Worm (Caenorhabditis elegans) whole organism, late embryonic: ENCODE results near the gene ZK899.7.

ENCODE experiments used
- C08G9.2 ChIP-seq: sonication (generic microtip); optimal IDR thresholded peaks from 2 replicates; lab custom pipeline; 2016; ENCODE audit warnings: mild to moderate bottlenecking, missing genetic modification characterization, moderate library complexity, missing compliant biosample characterization
- K02D7.2 ChIP-seq: sonication (generic microtip); optimal IDR thresholded peaks from 2 replicates; lab custom pipeline; 2017; ENCODE audit warnings: mild to moderate bottlenecking, missing genetic modification characterization, missing compliant biosample characterization
- T23F11.4 ChIP-seq: fragments of 200-800 bp; sonication (Bioruptor generic); optimal IDR thresholded peaks from 2 replicates; lab custom pipeline; 2018; ENCODE audit warnings: mild to moderate bottlenecking, missing genetic modification characterization, missing compliant biosample characterization
- ceh-18 ChIP-seq: sonication (generic microtip); optimal IDR thresholded peaks from 2 replicates; lab custom pipeline; 2016; ENCODE audit warnings: missing genetic modification characterization, missing compliant biosample characterization
- ceh-31 ChIP-seq: sonication (generic microtip); optimal IDR thresholded peaks from 2 replicates; lab custom pipeline; 2016; ENCODE audit warnings: missing genetic modification characterization, missing compliant biosample characterization
- ceh-34 ChIP-seq: sonication (generic microtip); optimal IDR thresholded peaks from 2 replicates; lab custom pipeline; 2016; ENCODE audit warnings: mild to moderate bottlenecking, missing genetic modification characterization, missing compliant biosample characterization
- ceh-45 ChIP-seq: fragments of 200-800 bp; sonication (Bioruptor generic); IDR thresholded peaks from 2 replicates; pipeline ENCODE4 v1.3.6; 2022; ENCODE audit warnings: missing genetic modification reagents, missing genetic modification characterization, missing compliant biosample characterization
- ceh-48 ChIP-seq: sonication (generic microtip); optimal IDR thresholded peaks from 2 replicates; lab custom pipeline; 2016; ENCODE audit warnings: missing genetic modification characterization, inconsistent platforms, missing compliant biosample characterization
- ceh-6 ChIP-seq: fragments of 200-800 bp; sonication (Bioruptor generic); optimal IDR thresholded peaks from 2 replicates; lab custom pipeline; 2018; ENCODE audit warnings: mild to moderate bottlenecking, missing genetic modification characterization, missing compliant biosample characterization
- dve-1 ChIP-seq: sonication (generic microtip); optimal IDR thresholded peaks from 2 replicates; lab custom pipeline; 2017; ENCODE audit warnings: antibody characterized with exemption, mild to moderate bottlenecking, missing genetic modification characterization, missing compliant biosample characterization
- eyg-1 ChIP-seq: sonication (generic microtip); optimal IDR thresholded peaks from 2 replicates; lab custom pipeline; 2016; ENCODE audit warnings: missing genotype, missing genetic modification characterization, missing compliant biosample characterization
- hlh-30 ChIP-seq: sonication (generic microtip); optimal IDR thresholded peaks from 2 replicates; lab custom pipeline; 2017; ENCODE audit warnings: antibody characterized with exemption, missing genetic modification characterization, missing compliant biosample characterization; ENCODE audit not compliant: insufficient read depth
- nhr-11 ChIP-seq: fragments of 150-350 bp; optimal IDR thresholded peaks from 2 replicates; lab custom pipeline; 2014; ENCODE audit warnings: missing biosample characterization, missing genetic modification characterization
- odd-2 ChIP-seq: sonication (generic microtip); optimal IDR thresholded peaks from 2 replicates; lab custom pipeline; 2017; ENCODE audit warnings: antibody characterized with exemption, mild to moderate bottlenecking, missing genetic modification characterization, missing compliant biosample characterization
- pha-2 ChIP-seq: sonication (generic microtip); optimal IDR thresholded peaks from 2 replicates; lab custom pipeline; 2017; ENCODE audit warnings: mild to moderate bottlenecking, missing genetic modification characterization, missing compliant biosample characterization
- ref-2 ChIP-seq: sonication (generic microtip); optimal IDR thresholded peaks from 2 replicates; lab custom pipeline; 2016; ENCODE audit warnings: missing genetic modification characterization, missing compliant biosample characterization
- sox-4 ChIP-seq: sonication (generic microtip); optimal IDR thresholded peaks from 2 replicates; lab custom pipeline; 2017; ENCODE audit warnings: mild to moderate bottlenecking, missing genetic modification characterization, inconsistent platforms, missing compliant biosample characterization
- ztf-16 ChIP-seq: sonication (generic microtip); optimal IDR thresholded peaks from 2 replicates; lab custom pipeline; 2017; ENCODE audit warnings: missing genetic modification characterization, missing compliant biosample characterization

ZK899.7 gene

ce11 chrX:9402464-9402863 is 46.8 kb downstream of the ZK899.7 start:
- TF ChIP-seq eyg-1 (tag; lab: Kevin White, UChicago), result no peak
- TF ChIP-seq ceh-45 (GFP tag; lab: Robert Waterston, UW), result no peak
- TF ChIP-seq T23F11.4 (GFP tag; lab: Kevin White, UChicago), result no peak
- no peak for TF ChIP-seq ceh-34 (tag; lab: Kevin White, UChicago)
- no peak for TF ChIP-seq ceh-18
- TF ChIP-seq pha-2 (tag; lab: Kevin White, UChicago), result no peak
- TF ChIP-seq C08G9.2 (tag; lab: Kevin White, UChicago), result no peak
- TF ChIP-seq odd-2 (tag; lab: Kevin White, UChicago), result no peak
- no peak for TF ChIP-seq ztf-16 (tag; lab: Kevin White, UChicago)
- no peak for TF ChIP-seq nhr-11
- no peak for TF ChIP-seq ceh-6 (GFP tag; lab: Kevin White, UChicago)

- peak; percentile 11 for TF ChIP-seq hlh-30 (tag; lab: Kevin White, UChicago)
- no peak for TF ChIP-seq K02D7.2
- TF ChIP-seq ref-2 (tag; lab: Kevin White, UChicago), result peak; percentile 21
- no peak for TF ChIP-seq ceh-48 (tag; lab: Kevin White, UChicago)
- no peak for TF ChIP-seq sox-4 (tag; lab: Kevin White, UChicago)
- TF ChIP-seq dve-1 (tag; lab: Kevin White, UChicago), result no peak
- TF ChIP-seq ceh-31 (tag; lab: Kevin White, UChicago), result peak; percentile 16
- TF ChIP-seq, all 69 proteins: peak for 3
Observed at ce11 chrX:9401963-9402362, 47.3 kb downstream of the ZK899.7 start.
